Fruit fly (Drosophila melanogaster): ENCODE measurements around the gene mtgo.

Gene mtgo

dm6 chr2L:16540773-16541172 is 4.0 kb upstream of the mtgo start (continued):
- TF ChIP-seq Bdp1 (GFP tag; optimal IDR thresholded peaks at IDR 0.05), result no peak
- no peak for TF ChIP-seq slbo (GFP tag; IDR thresholded peaks at IDR 0.05)
- TF ChIP-seq wor (GFP tag; IDR thresholded peaks at IDR 0.05), result no peak
- TF ChIP-seq CkIIα-i1 (GFP tag; IDR thresholded peaks at IDR 0.05), result no peak
- no peak for TF ChIP-seq Sry-δ (GFP tag; optimal IDR thresholded peaks at IDR 0.05)
- TF ChIP-seq Optix (GFP tag; IDR thresholded peaks at IDR 0.05), result no peak
- no peak for TF ChIP-seq CG18764 (GFP tag; optimal IDR thresholded peaks at IDR 0.05)
- TF ChIP-seq CG6254 (GFP tag; optimal IDR thresholded peaks at IDR 0.05), result no peak
- no peak for TF ChIP-seq dmrt11E (tag; optimal IDR thresholded peaks at IDR 0.05)
- TF ChIP-seq Hr39 (optimal IDR thresholded peaks at IDR 0.05), result no peak
- TF ChIP-seq sob (GFP tag; IDR thresholded peaks at IDR 0.05), result no peak
- TF ChIP-seq CG1832 (GFP tag; optimal IDR thresholded peaks at IDR 0.05), result peak; percentile 36
- no peak for TF ChIP-seq Vsx1 (GFP tag; optimal IDR thresholded peaks at IDR 0.05)
- no peak for TF ChIP-seq CG12155 (GFP tag; optimal IDR thresholded peaks at IDR 0.05)
- peak; percentile 21; the same call in 1 of the 2 replicates for TF ChIP-seq Rfx (GFP tag; IDR thresholded peaks at IDR 0.05)
- TF ChIP-seq Oaz (GFP tag; IDR thresholded peaks at IDR 0.05), result no peak
- TF ChIP-seq Asciz (GFP tag; optimal IDR thresholded peaks at IDR 0.05), result no peak
- no peak for TF ChIP-seq mirr (GFP tag; optimal IDR thresholded peaks at IDR 0.05)
- no peak for TF ChIP-seq HLH54F (GFP tag; optimal IDR thresholded peaks at IDR 0.05)
- no peak for TF ChIP-seq CG12391 (tag; optimal IDR thresholded peaks at IDR 0.05)
- no peak for TF ChIP-seq zf30C (GFP tag; optimal IDR thresholded peaks at IDR 0.05)
- no peak for TF ChIP-seq CG12769 (tag; optimal IDR thresholded peaks at IDR 0.05)
- peak; percentile 29 for TF ChIP-seq CG2875 (GFP tag; optimal IDR thresholded peaks at IDR 0.05)
- TF ChIP-seq CG9437 (GFP tag; optimal IDR thresholded peaks at IDR 0.05), result no peak
- TF ChIP-seq ci (GFP tag; IDR thresholded peaks at IDR 0.05), result peak; percentile 64; the same call in 1 of the 3 replicates
- peak; percentile 3 for TF ChIP-seq CG9817 (tag; optimal IDR thresholded peaks at IDR 0.05)
- TF ChIP-seq cwo (GFP tag; optimal IDR thresholded peaks at IDR 0.05), result no peak
- no peak for TF ChIP-seq shn (GFP tag; optimal IDR thresholded peaks at IDR 0.05)
- no peak for TF ChIP-seq D19A (tag; optimal IDR thresholded peaks at IDR 0.05)
- no peak for TF ChIP-seq CG31441 (GFP tag; IDR thresholded peaks at IDR 0.05)
- peak; percentile 33 for TF ChIP-seq CG10543 (GFP tag; optimal IDR thresholded peaks at IDR 0.05)
- TF ChIP-seq Ssrp (tag; optimal IDR thresholded peaks at IDR 0.05), result no peak
- no peak for TF ChIP-seq B-H1 (GFP tag; IDR thresholded peaks at IDR 0.05)
- no peak for TF ChIP-seq CG18599 (GFP tag; optimal IDR thresholded peaks at IDR 0.05)
- 0 out of 2 replicates have a peak, but pooled peaks have one; percentile 38 for TF ChIP-seq CG16779 (GFP tag; IDR thresholded peaks at IDR 0.05)
- no peak for TF ChIP-seq usp (GFP tag; optimal IDR thresholded peaks at IDR 0.05)
- no peak for TF ChIP-seq repo (GFP tag; optimal IDR thresholded peaks at IDR 0.05)
- no peak for TF ChIP-seq MTF-1 (GFP tag; optimal IDR thresholded peaks at IDR 0.05; ENCODE audit: borderline replicate concordance)
- no peak for TF ChIP-seq mam (GFP tag; optimal IDR thresholded peaks at IDR 0.05)
- TF ChIP-seq CG8290 (GFP tag; optimal IDR thresholded peaks at IDR 0.05), result no peak
- peak in 1 of 2 experiments; percentile 40 for TF ChIP-seq CG8290 (tag; optimal IDR thresholded peaks at IDR 0.05)
- no peak for TF ChIP-seq CG18262 (tag; optimal IDR thresholded peaks at IDR 0.05)
- no peak for TF ChIP-seq B-H2 (GFP tag; optimal IDR thresholded peaks at IDR 0.05)
- TF ChIP-seq crol (GFP tag; IDR thresholded peaks at IDR 0.05), result peak; percentile 95
- TF ChIP-seq jing (GFP tag; optimal IDR thresholded peaks at IDR 0.05), result no peak
- no peak for TF ChIP-seq sug (tag; optimal IDR thresholded peaks at IDR 0.05)
- TF ChIP-seq CG14014 (GFP tag; IDR thresholded peaks at IDR 0.05), result no peak
- TF ChIP-seq odd (GFP tag; optimal IDR thresholded peaks at IDR 0.05), result no peak
- no peak for TF ChIP-seq stwl (tag; optimal IDR thresholded peaks at IDR 0.05)
- TF ChIP-seq kni (GFP tag; optimal IDR thresholded peaks at IDR 0.05), result peak; percentile 30

Measured in whole organism, embryonic.